Comparison of ENCODE assay signal across 6 fruit fly cellular contexts in genomic region chr2L:5092992-5093695, dm6.
TF ChIP-seq lines count a peak whose summit lies in the region.

Gene Pgant5, minus strand, starts transcription at chr2L:5093592.

- no peak for TF ChIP-seq CTCF in whole organism, embryonic (GFP tag; optimal IDR thresholded peaks at IDR 0.05; lab: Kevin White, UChicago)

TF ChIP-seq in whole organism, 6 proteins besides CTCF, POLR2A, EP300 and RAD21:
- TF ChIP-seq CG8478 (optimal IDR thresholded peaks at IDR 0.05; lab: Kevin White, UChicago) (peak; percentile 92), usp (GFP tag; optimal IDR thresholded peaks at IDR 0.05; lab: Kevin White, UChicago) (no peak)

TF ChIP-seq in whole organism, adult, 20 proteins besides CTCF, POLR2A, EP300 and RAD21 (continues in another document):
- no peak for TF ChIP-seq ovo (GFP tag; optimal IDR thresholded peaks at IDR 0.05; lab: Kevin White, UChicago)
- TF ChIP-seq Mnt (GFP tag; optimal IDR thresholded peaks at IDR 0.05; lab: Kevin White, UChicago) = peak; percentile 49
- no peak for TF ChIP-seq Clk (GFP tag; optimal IDR thresholded peaks at IDR 0.05; lab: Kevin White, UChicago)
- TF ChIP-seq CG1620 (GFP tag; optimal IDR thresholded peaks at IDR 0.05; lab: Kevin White, UChicago) = peak; percentile 42
- no peak for TF ChIP-seq kay (GFP tag; lab: Kevin White, UChicago; ENCODE audit: borderline replicate concordance)
- no peak for TF ChIP-seq Crg-1 (GFP tag; optimal IDR thresholded peaks at IDR 0.05; lab: Kevin White, UChicago)
- TF ChIP-seq toe (GFP tag; optimal IDR thresholded peaks at IDR 0.05; lab: Kevin White, UChicago) = no peak
- peak; percentile 50 for TF ChIP-seq CG12768 (GFP tag; optimal IDR thresholded peaks at IDR 0.05; lab: Kevin White, UChicago)
- TF ChIP-seq CG11617 (GFP tag; optimal IDR thresholded peaks at IDR 0.05; lab: Kevin White, UChicago) = peak; percentile 29
- no peak for TF ChIP-seq cnc (optimal IDR thresholded peaks at IDR 0.05; lab: Kevin White, UChicago)
- TF ChIP-seq CG33017 (tag; optimal IDR thresholded peaks at IDR 0.05; lab: Kevin White, UChicago) = peak; percentile 57
- peak; percentile 55 for TF ChIP-seq cic (GFP tag; optimal IDR thresholded peaks at IDR 0.05; lab: Kevin White, UChicago)
- no peak for TF ChIP-seq bab1 (GFP tag; optimal IDR thresholded peaks at IDR 0.05; lab: Kevin White, UChicago)
- TF ChIP-seq CG5204 (GFP tag; optimal IDR thresholded peaks at IDR 0.05; lab: Kevin White, UChicago) = no peak
- peak; percentile 27 for TF ChIP-seq CG7045 (GFP tag; optimal IDR thresholded peaks at IDR 0.05; lab: Kevin White, UChicago)
- TF ChIP-seq pad (GFP tag; optimal IDR thresholded peaks at IDR 0.05; lab: Kevin White, UChicago) = peak; percentile 4
- peak; percentile 63 for TF ChIP-seq Hr96 (GFP tag; optimal IDR thresholded peaks at IDR 0.05; lab: Kevin White, UChicago)
- TF ChIP-seq tj (GFP tag; optimal IDR thresholded peaks at IDR 0.05; lab: Kevin White, UChicago) = peak; percentile 52

TF ChIP-seq in whole organism, embryonic, 481 proteins besides CTCF, POLR2A, EP300 and RAD21 (continues in another document):
- TF ChIP-seq CG3281 (GFP tag; optimal IDR thresholded peaks at IDR 0.05; lab: Kevin White, UChicago) (peak; percentile 52), fd96Cb (tag; optimal IDR thresholded peaks at IDR 0.05; lab: Kevin White, UChicago) (no peak), jigr1 (GFP tag; IDR thresholded peaks at IDR 0.05; lab: Robert Waterston, UW) (no peak), CG15514 (GFP tag; optimal IDR thresholded peaks at IDR 0.05; lab: Kevin White, UChicago) (peak; percentile 26), CG8478 (optimal IDR thresholded peaks at IDR 0.05; lab: Kevin White, UChicago) (peak; percentile 98), CG1832 (GFP tag; optimal IDR thresholded peaks at IDR 0.05; lab: Kevin White, UChicago) (peak; percentile 77), seq (GFP tag; IDR thresholded peaks at IDR 0.05; lab: Robert Waterston, UW) (0 out of 2 replicates have a peak, but pooled peaks have one; percentile 15), stwl (tag; optimal IDR thresholded peaks at IDR 0.05; lab: Kevin White, UChicago) (no peak), Dfd (GFP tag; optimal IDR thresholded peaks at IDR 0.05; lab: Kevin White, UChicago) (peak in 1 of 2 experiments; percentile 47), kay (GFP tag; optimal IDR thresholded peaks at IDR 0.05; lab: Kevin White, UChicago) (no peak), amos (GFP tag; IDR thresholded peaks at IDR 0.05; lab: Robert Waterston, UW; ENCODE audit: partially characterized antibody) (peak; percentile 10), CG17385 (GFP tag; optimal IDR thresholded peaks at IDR 0.05; lab: Kevin White, UChicago) (peak; percentile 63), CG12942 (GFP tag; optimal IDR thresholded peaks at IDR 0.05; lab: Kevin White, UChicago) (no peak), Pdp1 (GFP tag; optimal IDR thresholded peaks at IDR 0.05; lab: Kevin White, UChicago) (peak in 1 of 2 experiments; percentile 29), slbo (GFP tag; IDR thresholded peaks at IDR 0.05; lab: Robert Waterston, UW) (no peak), CG2712 (tag; optimal IDR thresholded peaks at IDR 0.05; lab: Kevin White, UChicago) (peak; percentile 16), onecut (GFP tag; IDR thresholded peaks at IDR 0.05; lab: Robert Waterston, UW) (no peak), dpn (GFP tag; optimal IDR thresholded peaks at IDR 0.05; lab: Kevin White, UChicago) (peak in 1 of 2 experiments; percentile 9)

TF ChIP-seq in whole organism, prepupa, 60 proteins besides CTCF, POLR2A, EP300 and RAD21 (continues in another document):
- TF ChIP-seq CG4318 (GFP tag; optimal IDR thresholded peaks at IDR 0.05; lab: Kevin White, UChicago) (no peak), Ets96B (tag; optimal IDR thresholded peaks at IDR 0.05; lab: Kevin White, UChicago) (peak; percentile 9), achi (GFP tag; optimal IDR thresholded peaks at IDR 0.05; lab: Kevin White, UChicago) (no peak), acj6 (GFP tag; optimal IDR thresholded peaks at IDR 0.05; lab: Kevin White, UChicago) (no peak), Met (GFP tag; optimal IDR thresholded peaks at IDR 0.05; lab: Kevin White, UChicago) (peak; percentile 15), vri (GFP tag; optimal IDR thresholded peaks at IDR 0.05; lab: Kevin White, UChicago) (peak; percentile 39), dsx (GFP tag; optimal IDR thresholded peaks at IDR 0.05; lab: Kevin White, UChicago; ENCODE audit: poor library complexity, severe bottlenecking) (peak; percentile 26), Hr39 (GFP tag; optimal IDR thresholded peaks at IDR 0.05; lab: Kevin White, UChicago) (no peak), CG8119 (GFP tag; IDR thresholded peaks at IDR 0.05; lab: Robert Waterston, UW) (peak; percentile 24; the same call in 1 of the 3 replicates), CG10669 (GFP tag; optimal IDR thresholded peaks at IDR 0.05; lab: Kevin White, UChicago) (no peak), CG10631 (GFP tag; optimal IDR thresholded peaks at IDR 0.05; lab: Kevin White, UChicago) (no peak), eg (GFP tag; IDR thresholded peaks at IDR 0.05; lab: Robert Waterston, UW) (peak; percentile 32; the same call in 1 of the 3 replicates), Ets21C (GFP tag; optimal IDR thresholded peaks at IDR 0.05; lab: Kevin White, UChicago) (no peak), CG11762 (GFP tag; optimal IDR thresholded peaks at IDR 0.05; lab: Kevin White, UChicago; ENCODE audit: insufficient read depth) (no peak), CG3032 (tag; optimal IDR thresholded peaks at IDR 0.05; lab: Kevin White, UChicago) (no peak), Lpt (GFP tag; optimal IDR thresholded peaks at IDR 0.05; lab: Kevin White, UChicago) (no peak), Sox102F (GFP tag; optimal IDR thresholded peaks at IDR 0.05; lab: Kevin White, UChicago) (peak; percentile 45), CG1621 (tag; optimal IDR thresholded peaks at IDR 0.05; lab: Kevin White, UChicago) (peak; percentile 67)

TF ChIP-seq in whole organism, pupa, 21 proteins besides CTCF, POLR2A, EP300 and RAD21:
- TF ChIP-seq D1 (tag; optimal IDR thresholded peaks at IDR 0.05; lab: Kevin White, UChicago) = peak; percentile 6
- TF ChIP-seq Snoo (tag; optimal IDR thresholded peaks at IDR 0.05; lab: Kevin White, UChicago) = no peak
- TF ChIP-seq CG10348 (GFP tag; IDR thresholded peaks at IDR 0.05; lab: Robert Waterston, UW) = no peak
- TF ChIP-seq EcR (GFP tag; optimal IDR thresholded peaks at IDR 0.05; lab: Kevin White, UChicago) = peak; percentile 39
- peak; percentile 7 for TF ChIP-seq CG15710 (tag; optimal IDR thresholded peaks at IDR 0.05; lab: Kevin White, UChicago)
- TF ChIP-seq fd96Ca (GFP tag; IDR thresholded peaks at IDR 0.05; lab: Robert Waterston, UW) = peak; percentile 30; the same call in 1 of the 3 replicates
- TF ChIP-seq CG8159 (tag; optimal IDR thresholded peaks at IDR 0.05; lab: Kevin White, UChicago) = no peak
- TF ChIP-seq CG8301 (tag; optimal IDR thresholded peaks at IDR 0.05; lab: Kevin White, UChicago) = no peak
- no peak for TF ChIP-seq Pif1B (GFP tag; optimal IDR thresholded peaks at IDR 0.05; lab: Kevin White, UChicago)
- TF ChIP-seq rn (GFP tag; IDR thresholded peaks at IDR 0.05; lab: Robert Waterston, UW) = no peak
- peak; percentile 53; the same call in 1 of the 3 replicates for TF ChIP-seq CG4496 (GFP tag; IDR thresholded peaks at IDR 0.05; lab: Robert Waterston, UW)
- TF ChIP-seq Ets98B (GFP tag; IDR thresholded peaks at IDR 0.05; lab: Robert Waterston, UW) = peak; percentile 24; the same call in 1 of the 2 replicates
- TF ChIP-seq CG12605 (GFP tag; IDR thresholded peaks at IDR 0.05; lab: Robert Waterston, UW) = no peak
- no peak for TF ChIP-seq CG14655 (GFP tag; optimal IDR thresholded peaks at IDR 0.05; lab: Kevin White, UChicago)
- no peak for TF ChIP-seq gl (tag; optimal IDR thresholded peaks at IDR 0.05; lab: Kevin White, UChicago)
- TF ChIP-seq CG13204 (GFP tag; optimal IDR thresholded peaks at IDR 0.05; lab: Kevin White, UChicago) = peak; percentile 34
- no peak for TF ChIP-seq CG34367 (tag; optimal IDR thresholded peaks at IDR 0.05; lab: Kevin White, UChicago)
- peak; percentile 42 for TF ChIP-seq Pif1A (GFP tag; optimal IDR thresholded peaks at IDR 0.05; lab: Kevin White, UChicago)

TF ChIP-seq in whole organism, wandering third instar larva, 38 proteins besides CTCF, POLR2A, EP300 and RAD21 (continues in another document):
- TF ChIP-seq Jra (GFP tag; optimal IDR thresholded peaks at IDR 0.05; lab: Kevin White, UChicago) (peak; percentile 33), rgr (GFP tag; optimal IDR thresholded peaks at IDR 0.05; lab: Kevin White, UChicago) (peak; percentile 2), h (GFP tag; optimal IDR thresholded peaks at IDR 0.05; lab: Kevin White, UChicago) (peak; percentile 60), brk (GFP tag; optimal IDR thresholded peaks at IDR 0.05; lab: Kevin White, UChicago) (peak; percentile 8), Hr78 (GFP tag; optimal IDR thresholded peaks at IDR 0.05; lab: Kevin White, UChicago) (peak; percentile 22), Dfd (GFP tag; optimal IDR thresholded peaks at IDR 0.05; lab: Kevin White, UChicago) (no peak), dmrt93B (GFP tag; optimal IDR thresholded peaks at IDR 0.05; lab: Kevin White, UChicago) (no peak), sv (GFP tag; optimal IDR thresholded peaks at IDR 0.05; lab: Kevin White, UChicago) (no peak), Sp1 (GFP tag; optimal IDR thresholded peaks at IDR 0.05; lab: Kevin White, UChicago) (peak; percentile 15), Hr83 (GFP tag; optimal IDR thresholded peaks at IDR 0.05; lab: Kevin White, UChicago; ENCODE audit: poor library complexity, severe bottlenecking) (peak; percentile 67), fru (GFP tag; optimal IDR thresholded peaks at IDR 0.05; lab: Kevin White, UChicago) (peak; percentile 60), OdsH (GFP tag; optimal IDR thresholded peaks at IDR 0.05; lab: Kevin White, UChicago) (no peak), psq (GFP tag; optimal IDR thresholded peaks at IDR 0.05; lab: Kevin White, UChicago) (peak; percentile 10), Dif (GFP tag; optimal IDR thresholded peaks at IDR 0.05; lab: Kevin White, UChicago; ENCODE audit: partially characterized antibody) (peak; percentile 2), N (GFP tag; optimal IDR thresholded peaks at IDR 0.05; lab: Kevin White, UChicago) (peak; percentile 89), dsf (GFP tag; optimal IDR thresholded peaks at IDR 0.05; lab: Kevin White, UChicago; ENCODE audit: borderline replicate concordance) (no peak), Hnf4 (GFP tag; optimal IDR thresholded peaks at IDR 0.05; lab: Kevin White, UChicago) (peak; percentile 71), Vsx2 (GFP tag; optimal IDR thresholded peaks at IDR 0.05; lab: Kevin White, UChicago; ENCODE audit: partially characterized antibody) (no peak), ey (GFP tag; optimal IDR thresholded peaks at IDR 0.05; lab: Kevin White, UChicago) (no peak), Mio (GFP tag; optimal IDR thresholded peaks at IDR 0.05; lab: Kevin White, UChicago) (no peak), br (GFP tag; optimal IDR thresholded peaks at IDR 0.05; lab: Kevin White, UChicago) (peak; percentile 12), Rel (GFP tag; optimal IDR thresholded peaks at IDR 0.05; lab: Kevin White, UChicago) (no peak), Rel (tag; optimal IDR thresholded peaks at IDR 0.05; lab: Kevin White, UChicago) (peak; percentile 34), Myc (optimal IDR thresholded peaks at IDR 0.05; lab: Kevin White, UChicago) (no peak), jim (GFP tag; optimal IDR thresholded peaks at IDR 0.05; lab: Kevin White, UChicago) (peak; percentile 67)
